Fruit fly (Drosophila melanogaster): ENCODE measurements around the gene bb8.

- TF ChIP-seq CG8478 (optimal IDR thresholded peaks at IDR 0.05): no peak
- no peak for TF ChIP-seq CTCF (optimal IDR thresholded peaks at IDR 0.05)
Measured at dm6 chr3R:23283702-23284101, 6.3 kb downstream of the bb8 start, which contains the start of gene CG6763.
